Worm (Caenorhabditis elegans): ENCODE data around the gene F42A6.6.
"Not testable (repeated sequence)": the region's sequence is repeated elsewhere in the genome, so short reads cannot be mapped to it uniquely, and the experiment has no call there.

DNA sequence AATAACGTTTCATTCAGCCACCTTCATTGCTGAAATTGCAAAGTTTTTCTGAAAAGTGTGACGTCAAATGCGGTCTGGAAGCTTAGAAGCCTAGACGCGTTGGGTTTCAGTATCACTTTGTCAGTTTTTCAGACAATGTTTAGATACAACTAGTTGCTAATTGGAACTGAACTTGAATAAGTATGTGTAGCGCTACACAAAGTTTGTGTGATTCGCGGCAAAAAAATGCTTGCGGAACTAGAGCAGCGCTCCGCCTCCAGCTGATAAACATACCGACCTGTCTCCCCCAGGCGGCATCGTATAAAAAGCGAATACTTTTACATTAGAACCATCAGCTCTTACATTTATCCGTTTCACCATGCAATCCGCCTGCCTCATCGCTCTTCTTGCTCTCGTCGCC, 34.6 kb downstream of the F42A6.6 start, which contains the start of gene W08E12.4:
- not testable (repeated sequence) for TF ChIP-seq blmp-1 (tag; optimal IDR thresholded peaks at IDR 0.05); unc-62 (GFP tag; optimal IDR thresholded peaks at IDR 0.05); nhr-71 (tag; optimal IDR thresholded peaks at IDR 0.05); nhr-47 (tag; optimal IDR thresholded peaks at IDR 0.05); egl-27 (tag; optimal IDR thresholded peaks at IDR 0.05); pqm-1 (tag; optimal IDR thresholded peaks at IDR 0.05); ces-1 (GFP tag; optimal IDR thresholded peaks at IDR 0.05); nhr-11 (tag; optimal IDR thresholded peaks at IDR 0.05); lin-13 (GFP tag; optimal IDR thresholded peaks at IDR 0.05); efl-1 (optimal IDR thresholded peaks at IDR 0.05); efl-1 (GFP tag; optimal IDR thresholded peaks at IDR 0.05 in 1 of 2)

Measured in whole organism, L1 larva.